Fruit fly (Drosophila melanogaster) whole organism, prepupa: ENCODE measurements around the gene CG45089.
A peak's percentile ranks its signal among the peaks of the same experiment; 100 is the strongest.

Experiments used
- CG10631 ChIP-seq: fragments of 200-800 bp; sonication (Bioruptor generic); optimal IDR thresholded peaks from 2 replicates; lab custom pipeline; 2016; ENCODE audit warnings: missing biosample characterization, missing genetic modification characterization
- CG11762 ChIP-seq: fragments of 200-800 bp; sonication (Bioruptor generic); optimal IDR thresholded peaks from 3 replicates; lab custom pipeline; 2016; ENCODE audit warnings: missing biosample characterization, missing genetic modification characterization; ENCODE audit not compliant: insufficient read depth
- CG11902 ChIP-seq: fragments of 200-800 bp; sonication (Bioruptor generic); optimal IDR thresholded peaks from 3 replicates; lab custom pipeline; 2016; ENCODE audit warnings: missing biosample characterization, missing genetic modification characterization
- CG16779 ChIP-seq: fragments of 200-800 bp; sonication (Bioruptor generic); optimal IDR thresholded peaks from 3 replicates; lab custom pipeline; 2017; ENCODE audit warnings: missing biosample characterization, mild to moderate bottlenecking, missing genetic modification characterization
- CG3032 ChIP-seq: fragments of 200-800 bp; optimal IDR thresholded peaks from 2 replicates; lab custom pipeline; 2019; ENCODE audit warnings: missing biosample characterization, mild to moderate bottlenecking, missing genetic modification characterization, moderate library complexity
- CG32006 ChIP-seq: fragments of 200-800 bp; sonication (Bioruptor generic); optimal IDR thresholded peaks from 3 replicates; lab custom pipeline; 2017; ENCODE audit warnings: missing biosample characterization, mild to moderate bottlenecking, missing genetic modification characterization
- CG34406 ChIP-seq: fragments of 200-800 bp; sonication (Bioruptor generic); optimal IDR thresholded peaks from 3 replicates; lab custom pipeline; 2016; ENCODE audit warnings: missing biosample characterization, missing genetic modification characterization
- CG3919 ChIP-seq: fragments of 200-800 bp; sonication (Bioruptor generic); optimal IDR thresholded peaks from 3 replicates; lab custom pipeline; 2016; ENCODE audit warnings: missing biosample characterization, missing genetic modification characterization
- CG4318 ChIP-seq: fragments of 200-800 bp; sonication (Bioruptor generic); optimal IDR thresholded peaks from 3 replicates; lab custom pipeline; 2017; ENCODE audit warnings: missing biosample characterization, mild to moderate bottlenecking, missing genetic modification characterization
- CG6163 ChIP-seq: fragments of 200-800 bp; sonication (Bioruptor generic); IDR thresholded peaks from 3 replicates; pipeline ENCODE4 v1.3.6; 2022; ENCODE audit warnings: missing biosample characterization, missing genetic modification characterization
- CG6276 ChIP-seq: fragments of 200-800 bp; sonication (Bioruptor generic); optimal IDR thresholded peaks from 2 replicates; lab custom pipeline; 2017; ENCODE audit warnings: missing biosample characterization, mild to moderate bottlenecking, missing genetic modification characterization
- CG6792 ChIP-seq: fragments of 200-800 bp; sonication (Bioruptor generic); optimal IDR thresholded peaks from 3 replicates; lab custom pipeline; 2016; ENCODE audit warnings: missing biosample characterization, missing genetic modification characterization
- CG6808 ChIP-seq: fragments of 200-800 bp; sonication (Bioruptor generic); optimal IDR thresholded peaks from 3 replicates; lab custom pipeline; 2017; ENCODE audit warnings: missing biosample characterization, missing genetic modification characterization, mild to moderate bottlenecking, moderate library complexity, missing genetic modification reagents
- CG8119 ChIP-seq: fragments of 200-800 bp; sonication (Bioruptor generic); IDR thresholded peaks from 3 replicates; pipeline ENCODE4 v1.3.6; 2022; ENCODE audit warnings: missing biosample characterization, missing genetic modification characterization
- CG8319 ChIP-seq: fragments of 200-800 bp; sonication (Bioruptor generic); optimal IDR thresholded peaks from 3 replicates; lab custom pipeline; 2016; ENCODE audit warnings: missing biosample characterization, missing genetic modification characterization
- CG8632 ChIP-seq: fragments of 200-800 bp; sonication (Bioruptor generic); optimal IDR thresholded peaks from 3 replicates; lab custom pipeline; 2016; ENCODE audit warnings: missing biosample characterization, missing genetic modification characterization
- CG9139 ChIP-seq: fragments of 200-800 bp; sonication (Bioruptor generic); optimal IDR thresholded peaks from 3 replicates; lab custom pipeline; 2017; ENCODE audit warnings: missing biosample characterization, mild to moderate bottlenecking, missing genetic modification characterization
- Eip75B ChIP-seq: fragments of 200-800 bp; sonication (Bioruptor generic); optimal IDR thresholded peaks from 3 replicates; lab custom pipeline; 2016; ENCODE audit warnings: missing biosample characterization, missing genetic modification characterization
- Eip78C ChIP-seq: fragments of 200-800 bp; sonication (Bioruptor generic); peaks from one replicate; lab custom pipeline; 2016; ENCODE audit warnings: missing biosample characterization, missing genetic modification characterization
- Gug ChIP-seq: fragments of 200-800 bp; sonication (Bioruptor generic); IDR thresholded peaks from 2 replicates; pipeline ENCODE4 v1.3.6; 2022; ENCODE audit warnings: missing biosample characterization, missing genetic modification characterization
- Hr39 ChIP-seq: fragments of 200-800 bp; sonication (Bioruptor generic); optimal IDR thresholded peaks from 2 replicates; lab custom pipeline; 2016; ENCODE audit warnings: missing biosample characterization, missing genetic modification characterization
- Hr4 ChIP-seq: fragments of 200-800 bp; sonication (Bioruptor generic); optimal IDR thresholded peaks from 3 replicates; lab custom pipeline; 2016; ENCODE audit warnings: missing biosample characterization, missing genetic modification characterization
- Lpt ChIP-seq: fragments of 200-800 bp; sonication (Bioruptor generic); optimal IDR thresholded peaks from 3 replicates; lab custom pipeline; 2016; ENCODE audit warnings: missing biosample characterization, missing genetic modification characterization
- Met ChIP-seq: fragments of 200-800 bp; sonication (Bioruptor generic); optimal IDR thresholded peaks from 3 replicates; lab custom pipeline; 2016; ENCODE audit warnings: missing biosample characterization, missing genetic modification characterization
- OdsH ChIP-seq: fragments of 200-800 bp; sonication (Bioruptor generic); optimal IDR thresholded peaks from 3 replicates; lab custom pipeline; 2016; ENCODE audit warnings: missing biosample characterization, missing genetic modification characterization
- Smox ChIP-seq: fragments of 200-800 bp; sonication (Bioruptor generic); optimal IDR thresholded peaks from 3 replicates; lab custom pipeline; 2016; ENCODE audit warnings: missing biosample characterization, missing genetic modification characterization
- Sox102F ChIP-seq: fragments of 200-800 bp; sonication (Bioruptor generic); optimal IDR thresholded peaks from 2 replicates; lab custom pipeline; 2016; ENCODE audit warnings: missing biosample characterization, mild to moderate bottlenecking, missing genetic modification characterization
- Sox14 ChIP-seq: fragments of 200-800 bp; sonication (Bioruptor generic); optimal IDR thresholded peaks from 3 replicates; lab custom pipeline; 2016; ENCODE audit warnings: missing biosample characterization, missing genetic modification characterization
- Sox15 ChIP-seq: fragments of 200-800 bp; sonication (Bioruptor generic); optimal IDR thresholded peaks from 3 replicates; lab custom pipeline; 2016; ENCODE audit warnings: missing biosample characterization, missing genetic modification characterization
- achi ChIP-seq: fragments of 200-800 bp; sonication (Bioruptor generic); optimal IDR thresholded peaks from 3 replicates; lab custom pipeline; 2016; ENCODE audit warnings: missing biosample characterization, missing genetic modification characterization
- dac ChIP-seq: fragments of 200-800 bp; sonication (Bioruptor generic); optimal IDR thresholded peaks from 2 replicates; lab custom pipeline; 2017; ENCODE audit warnings: missing biosample characterization, mild to moderate bottlenecking, missing genetic modification characterization
- dsx ChIP-seq: fragments of 200-800 bp; optimal IDR thresholded peaks from 3 replicates; lab custom pipeline; 2019; ENCODE audit warnings: missing biosample characterization, mild to moderate bottlenecking, missing genetic modification characterization, moderate library complexity; ENCODE audit not compliant: poor library complexity, severe bottlenecking
- eg ChIP-seq: fragments of 200-800 bp; sonication (Bioruptor generic); IDR thresholded peaks from 3 replicates; pipeline ENCODE4 v1.3.6; 2022; ENCODE audit warnings: missing biosample characterization, missing genetic modification characterization
- esn ChIP-seq: fragments of 200-800 bp; sonication (Bioruptor generic); optimal IDR thresholded peaks from 2 replicates; lab custom pipeline; 2016; ENCODE audit warnings: missing biosample characterization, mild to moderate bottlenecking, missing genetic modification characterization, moderate library complexity
- fd59A ChIP-seq: fragments of 200-800 bp; sonication (Bioruptor generic); optimal IDR thresholded peaks from 2 replicates; lab custom pipeline; 2017; ENCODE audit warnings: missing biosample characterization, mild to moderate bottlenecking, missing genetic modification characterization, missing genetic modification reagents
- fd85E ChIP-seq: fragments of 200-800 bp; sonication (Bioruptor generic); optimal IDR thresholded peaks from 3 replicates; lab custom pipeline; 2016; ENCODE audit warnings: missing biosample characterization, missing genetic modification characterization
- fkh ChIP-seq: fragments of 200-800 bp; sonication (Bioruptor generic); optimal IDR thresholded peaks from 3 replicates; lab custom pipeline; 2017; ENCODE audit warnings: missing biosample characterization, mild to moderate bottlenecking, missing genetic modification characterization, moderate library complexity
- lz ChIP-seq: fragments of 200-800 bp; sonication (Bioruptor generic); optimal IDR thresholded peaks from 3 replicates; lab custom pipeline; 2016; ENCODE audit warnings: missing biosample characterization, missing genetic modification characterization
- pdm3 ChIP-seq: fragments of 200-800 bp; sonication (Bioruptor generic); optimal IDR thresholded peaks from 3 replicates; lab custom pipeline; 2016; ENCODE audit warnings: missing biosample characterization, missing genetic modification characterization
- salr ChIP-seq, 2 experiments: fragments of 200-800 bp; sonication (Bioruptor generic); optimal IDR thresholded peaks; 3 replicates each; lab custom pipeline; 2016 to 2018; ENCODE audit warnings: missing biosample characterization in 2 of 2, missing genetic modification characterization in 2 of 2, mild to moderate bottlenecking in 1 of 2
- spab ChIP-seq: fragments of 200-800 bp; sonication (Bioruptor generic); optimal IDR thresholded peaks from 2 replicates; lab custom pipeline; 2017; ENCODE audit warnings: missing biosample characterization, mild to moderate bottlenecking, missing genetic modification characterization, missing genetic modification reagents
- ss ChIP-seq, 2 experiments: fragments of 200-800 bp; sonication (Bioruptor generic); optimal IDR thresholded peaks; 2 replicates in 1 of 2; 3 replicates in 1 of 2; lab custom pipeline; 2017 to 2018; ENCODE audit warnings: mild to moderate bottlenecking in 2 of 2, missing biosample characterization in 2 of 2, missing genetic modification characterization in 2 of 2, moderate library complexity in 1 of 2
- svp ChIP-seq: fragments of 200-800 bp; sonication (Bioruptor generic); peaks from one replicate; lab custom pipeline; 2016; ENCODE audit warnings: missing biosample characterization, missing genetic modification characterization
- topi ChIP-seq: fragments of 200-800 bp; sonication (Bioruptor generic); optimal IDR thresholded peaks from 3 replicates; lab custom pipeline; 2016; ENCODE audit warnings: missing biosample characterization, missing genetic modification characterization
- vri ChIP-seq: fragments of 200-800 bp; sonication (Bioruptor generic); optimal IDR thresholded peaks from 3 replicates; lab custom pipeline; 2016; ENCODE audit warnings: missing biosample characterization, mild to moderate bottlenecking, missing genetic modification characterization

CG45089 gene

dm6 chrX:7911983-7912630 lies 18.5 kb upstream of the CG45089 start, which contains the start of gene snz:
TSS of gene snz (plus strand) at chrX:7912089.
- TF ChIP-seq CG8119 (GFP tag; lab: Robert Waterston, UW) (no peak), salr (GFP tag; optimal IDR thresholded peaks at IDR 0.05; lab: Kevin White, UChicago) (no peak), Lpt (GFP tag; lab: Kevin White, UChicago) (no peak), CG9139 (GFP tag; lab: Kevin White, UChicago) (peak; percentile 20), CG16779 (tag; lab: Kevin White, UChicago) (no peak), CG10631 (GFP tag; lab: Kevin White, UChicago) (no peak), Hr4 (GFP tag; lab: Kevin White, UChicago) (no peak), fd85E (GFP tag; lab: Kevin White, UChicago) (no peak), spab (no peak), CG6792 (no peak), CG3919 (GFP tag; lab: Kevin White, UChicago) (no peak), OdsH (no peak), Gug (GFP tag; lab: Robert Waterston, UW) (no peak), CG4318 (GFP tag; lab: Kevin White, UChicago) (no peak), CG6163 (GFP tag; lab: Robert Waterston, UW) (no peak), eg (no peak), CG34406 (GFP tag; lab: Kevin White, UChicago) (no peak), CG6276 (no peak), esn (GFP tag; lab: Kevin White, UChicago) (peak; percentile 10), achi (GFP tag; lab: Kevin White, UChicago) (peak; percentile 28), Hr39 (GFP tag; lab: Kevin White, UChicago) (no peak), fkh (GFP tag; lab: Kevin White, UChicago) (no peak), Met (GFP tag; lab: Kevin White, UChicago) (no peak), Eip75B (no peak), Sox15 (no peak), Sox14 (no peak), CG11762 (GFP tag; lab: Kevin White, UChicago) (no peak), CG3032 (tag; lab: Kevin White, UChicago) (no peak), lz (GFP tag; lab: Kevin White, UChicago) (no peak), pdm3 (no peak), svp (GFP tag; lab: Kevin White, UChicago) (peak; percentile 61), topi (GFP tag; lab: Kevin White, UChicago) (no peak), CG8632 (GFP tag; lab: Kevin White, UChicago) (no peak), ss (GFP tag; optimal IDR thresholded peaks at IDR 0.05; lab: Kevin White, UChicago) (peak in 1 of 2 experiments; percentile 17), Smox (GFP tag; lab: Kevin White, UChicago) (no peak), Sox102F (GFP tag; lab: Kevin White, UChicago) (no peak), CG11902 (no peak), Eip78C (GFP tag; lab: Kevin White, UChicago) (peak; percentile 30), fd59A (no peak), vri (peak; percentile 0), CG6808 (no peak), CG8319 (no peak), dac (GFP tag; lab: Kevin White, UChicago) (no peak), dsx (GFP tag; lab: Kevin White, UChicago) (no peak), CG32006 (GFP tag; lab: Kevin White, UChicago) (no peak)
